Worm (Caenorhabditis elegans): ENCODE measurements around the gene Y41C4A.8.

- no peak for TF ChIP-seq him-1 (tag; optimal IDR thresholded peaks at IDR 0.05)
- TF ChIP-seq W03F9.2 (tag; optimal IDR thresholded peaks at IDR 0.05): no peak
- no peak for TF ChIP-seq dao-5 (tag; optimal IDR thresholded peaks at IDR 0.05)
Measured at ce11 chrIII:11750817-11751216, 42.2 kb upstream of the Y41C4A.8 start.

Data from whole organism, L4/young adult.